Fruit fly (Drosophila melanogaster) whole organism, prepupa: ENCODE data around the gene Smg5.

ENCODE experiments used
- CG10631 ChIP-seq: fragments of 200-800 bp; sonication (Bioruptor generic); optimal IDR thresholded peaks from 2 replicates; lab custom pipeline; 2016; ENCODE audit warnings: missing biosample characterization, missing genetic modification characterization
- CG11294 ChIP-seq: fragments of 200-800 bp; sonication (Bioruptor generic); IDR thresholded peaks from 2 replicates; pipeline ENCODE4 v1.3.6; 2022; ENCODE audit warnings: missing biosample characterization, missing genetic modification characterization
- CG11762 ChIP-seq: fragments of 200-800 bp; sonication (Bioruptor generic); optimal IDR thresholded peaks from 3 replicates; lab custom pipeline; 2016; ENCODE audit warnings: missing biosample characterization, missing genetic modification characterization; ENCODE audit not compliant: insufficient read depth
- CG11902 ChIP-seq: fragments of 200-800 bp; sonication (Bioruptor generic); optimal IDR thresholded peaks from 3 replicates; lab custom pipeline; 2016; ENCODE audit warnings: missing biosample characterization, missing genetic modification characterization
- CG1621 ChIP-seq: fragments of 200-800 bp; sonication (Bioruptor generic); optimal IDR thresholded peaks from 3 replicates; lab custom pipeline; 2018; ENCODE audit warnings: missing biosample characterization, mild to moderate bottlenecking, missing genetic modification characterization
- CG16779 ChIP-seq: fragments of 200-800 bp; sonication (Bioruptor generic); optimal IDR thresholded peaks from 3 replicates; lab custom pipeline; 2017; ENCODE audit warnings: missing biosample characterization, mild to moderate bottlenecking, missing genetic modification characterization
- CG3032 ChIP-seq: fragments of 200-800 bp; optimal IDR thresholded peaks from 2 replicates; lab custom pipeline; 2019; ENCODE audit warnings: missing biosample characterization, mild to moderate bottlenecking, missing genetic modification characterization, moderate library complexity
- CG31627 ChIP-seq: fragments of 200-800 bp; sonication (Bioruptor generic); optimal IDR thresholded peaks from 3 replicates; lab custom pipeline; 2016; ENCODE audit warnings: missing biosample characterization, missing genetic modification characterization
- CG32006 ChIP-seq: fragments of 200-800 bp; sonication (Bioruptor generic); optimal IDR thresholded peaks from 3 replicates; lab custom pipeline; 2017; ENCODE audit warnings: missing biosample characterization, mild to moderate bottlenecking, missing genetic modification characterization
- CG34406 ChIP-seq: fragments of 200-800 bp; sonication (Bioruptor generic); optimal IDR thresholded peaks from 3 replicates; lab custom pipeline; 2016; ENCODE audit warnings: missing biosample characterization, missing genetic modification characterization
- CG3919 ChIP-seq: fragments of 200-800 bp; sonication (Bioruptor generic); optimal IDR thresholded peaks from 3 replicates; lab custom pipeline; 2016; ENCODE audit warnings: missing biosample characterization, missing genetic modification characterization
- CG4318 ChIP-seq: fragments of 200-800 bp; sonication (Bioruptor generic); optimal IDR thresholded peaks from 3 replicates; lab custom pipeline; 2017; ENCODE audit warnings: missing biosample characterization, mild to moderate bottlenecking, missing genetic modification characterization
- CG6276 ChIP-seq: fragments of 200-800 bp; sonication (Bioruptor generic); optimal IDR thresholded peaks from 2 replicates; lab custom pipeline; 2017; ENCODE audit warnings: missing biosample characterization, mild to moderate bottlenecking, missing genetic modification characterization
- CG6792 ChIP-seq: fragments of 200-800 bp; sonication (Bioruptor generic); optimal IDR thresholded peaks from 3 replicates; lab custom pipeline; 2016; ENCODE audit warnings: missing biosample characterization, missing genetic modification characterization
- CG6808 ChIP-seq: fragments of 200-800 bp; sonication (Bioruptor generic); optimal IDR thresholded peaks from 3 replicates; lab custom pipeline; 2017; ENCODE audit warnings: missing biosample characterization, missing genetic modification characterization, mild to moderate bottlenecking, moderate library complexity, missing genetic modification reagents
- CG6854 ChIP-seq: fragments of 200-800 bp; sonication (Bioruptor generic); optimal IDR thresholded peaks from 2 replicates; lab custom pipeline; 2017; ENCODE audit warnings: missing biosample characterization, mild to moderate bottlenecking, missing genetic modification characterization
- CG7368 ChIP-seq: fragments of 200-800 bp; sonication (Bioruptor generic); optimal IDR thresholded peaks from 3 replicates; lab custom pipeline; 2016; ENCODE audit warnings: missing biosample characterization, missing genetic modification characterization
- CG8119 ChIP-seq: fragments of 200-800 bp; sonication (Bioruptor generic); IDR thresholded peaks from 3 replicates; pipeline ENCODE4 v1.3.6; 2022; ENCODE audit warnings: missing biosample characterization, missing genetic modification characterization
- CG8319 ChIP-seq: fragments of 200-800 bp; sonication (Bioruptor generic); optimal IDR thresholded peaks from 3 replicates; lab custom pipeline; 2016; ENCODE audit warnings: missing biosample characterization, missing genetic modification characterization
- CG8632 ChIP-seq: fragments of 200-800 bp; sonication (Bioruptor generic); optimal IDR thresholded peaks from 3 replicates; lab custom pipeline; 2016; ENCODE audit warnings: missing biosample characterization, missing genetic modification characterization
- Eip75B ChIP-seq: fragments of 200-800 bp; sonication (Bioruptor generic); optimal IDR thresholded peaks from 3 replicates; lab custom pipeline; 2016; ENCODE audit warnings: missing biosample characterization, missing genetic modification characterization
- Eip78C ChIP-seq: fragments of 200-800 bp; sonication (Bioruptor generic); peaks from one replicate; lab custom pipeline; 2016; ENCODE audit warnings: missing biosample characterization, missing genetic modification characterization
- Eip93F ChIP-seq: fragments of 200-800 bp; sonication (Bioruptor generic); optimal IDR thresholded peaks from 2 replicates; lab custom pipeline; 2016; ENCODE audit warnings: missing biosample characterization, mild to moderate bottlenecking, missing genetic modification characterization
- Ets21C ChIP-seq: fragments of 200-800 bp; sonication (Bioruptor generic); optimal IDR thresholded peaks from 3 replicates; lab custom pipeline; 2016; ENCODE audit warnings: missing biosample characterization, missing genetic modification characterization
- Ets96B ChIP-seq: fragments of 200-800 bp; optimal IDR thresholded peaks from 2 replicates; lab custom pipeline; 2019; ENCODE audit warnings: missing biosample characterization, mild to moderate bottlenecking, missing genetic modification characterization, moderate library complexity
- Gug ChIP-seq: fragments of 200-800 bp; sonication (Bioruptor generic); IDR thresholded peaks from 2 replicates; pipeline ENCODE4 v1.3.6; 2022; ENCODE audit warnings: missing biosample characterization, missing genetic modification characterization
- Hr38 ChIP-seq: sonication (Bioruptor generic); optimal IDR thresholded peaks from 2 replicates; lab custom pipeline; 2016; ENCODE audit warnings: missing biosample characterization, missing genetic modification characterization
- Hr39 ChIP-seq: fragments of 200-800 bp; sonication (Bioruptor generic); optimal IDR thresholded peaks from 2 replicates; lab custom pipeline; 2016; ENCODE audit warnings: missing biosample characterization, missing genetic modification characterization
- Hr4 ChIP-seq: fragments of 200-800 bp; sonication (Bioruptor generic); optimal IDR thresholded peaks from 3 replicates; lab custom pipeline; 2016; ENCODE audit warnings: missing biosample characterization, missing genetic modification characterization
- Lpt ChIP-seq: fragments of 200-800 bp; sonication (Bioruptor generic); optimal IDR thresholded peaks from 3 replicates; lab custom pipeline; 2016; ENCODE audit warnings: missing biosample characterization, missing genetic modification characterization
- Met ChIP-seq: fragments of 200-800 bp; sonication (Bioruptor generic); optimal IDR thresholded peaks from 3 replicates; lab custom pipeline; 2016; ENCODE audit warnings: missing biosample characterization, missing genetic modification characterization
- Smox ChIP-seq: fragments of 200-800 bp; sonication (Bioruptor generic); optimal IDR thresholded peaks from 3 replicates; lab custom pipeline; 2016; ENCODE audit warnings: missing biosample characterization, missing genetic modification characterization
- Sox14 ChIP-seq: fragments of 200-800 bp; sonication (Bioruptor generic); optimal IDR thresholded peaks from 3 replicates; lab custom pipeline; 2016; ENCODE audit warnings: missing biosample characterization, missing genetic modification characterization
- Sox15 ChIP-seq: fragments of 200-800 bp; sonication (Bioruptor generic); optimal IDR thresholded peaks from 3 replicates; lab custom pipeline; 2016; ENCODE audit warnings: missing biosample characterization, missing genetic modification characterization
- achi ChIP-seq: fragments of 200-800 bp; sonication (Bioruptor generic); optimal IDR thresholded peaks from 3 replicates; lab custom pipeline; 2016; ENCODE audit warnings: missing biosample characterization, missing genetic modification characterization
- acj6 ChIP-seq: fragments of 200-800 bp; sonication (Bioruptor generic); optimal IDR thresholded peaks from 3 replicates; lab custom pipeline; 2016; ENCODE audit warnings: missing biosample characterization, missing genetic modification characterization
- cyc ChIP-seq: fragments of 200-800 bp; sonication (Bioruptor generic); optimal IDR thresholded peaks from 3 replicates; lab custom pipeline; 2016; ENCODE audit warnings: missing biosample characterization, missing genetic modification characterization
- dac ChIP-seq: fragments of 200-800 bp; sonication (Bioruptor generic); optimal IDR thresholded peaks from 2 replicates; lab custom pipeline; 2017; ENCODE audit warnings: missing biosample characterization, mild to moderate bottlenecking, missing genetic modification characterization
- dsx ChIP-seq: fragments of 200-800 bp; optimal IDR thresholded peaks from 3 replicates; lab custom pipeline; 2019; ENCODE audit warnings: missing biosample characterization, mild to moderate bottlenecking, missing genetic modification characterization, moderate library complexity; ENCODE audit not compliant: poor library complexity, severe bottlenecking
- eg ChIP-seq: fragments of 200-800 bp; sonication (Bioruptor generic); IDR thresholded peaks from 3 replicates; pipeline ENCODE4 v1.3.6; 2022; ENCODE audit warnings: missing biosample characterization, missing genetic modification characterization
- fd59A ChIP-seq: fragments of 200-800 bp; sonication (Bioruptor generic); optimal IDR thresholded peaks from 2 replicates; lab custom pipeline; 2017; ENCODE audit warnings: missing biosample characterization, mild to moderate bottlenecking, missing genetic modification characterization, missing genetic modification reagents
- fd85E ChIP-seq: fragments of 200-800 bp; sonication (Bioruptor generic); optimal IDR thresholded peaks from 3 replicates; lab custom pipeline; 2016; ENCODE audit warnings: missing biosample characterization, missing genetic modification characterization
- fkh ChIP-seq: fragments of 200-800 bp; sonication (Bioruptor generic); optimal IDR thresholded peaks from 3 replicates; lab custom pipeline; 2017; ENCODE audit warnings: missing biosample characterization, mild to moderate bottlenecking, missing genetic modification characterization, moderate library complexity
- lz ChIP-seq: fragments of 200-800 bp; sonication (Bioruptor generic); optimal IDR thresholded peaks from 3 replicates; lab custom pipeline; 2016; ENCODE audit warnings: missing biosample characterization, missing genetic modification characterization
- net ChIP-seq: fragments of 200-800 bp; sonication (Bioruptor generic); optimal IDR thresholded peaks from 3 replicates; lab custom pipeline; 2016; ENCODE audit warnings: missing biosample characterization, missing genetic modification characterization
- pdm3 ChIP-seq: fragments of 200-800 bp; sonication (Bioruptor generic); optimal IDR thresholded peaks from 3 replicates; lab custom pipeline; 2016; ENCODE audit warnings: missing biosample characterization, missing genetic modification characterization
- salr ChIP-seq, 2 experiments: fragments of 200-800 bp; sonication (Bioruptor generic); optimal IDR thresholded peaks; 3 replicates each; lab custom pipeline; 2016 to 2018; ENCODE audit warnings: missing biosample characterization in 2 of 2, missing genetic modification characterization in 2 of 2, mild to moderate bottlenecking in 1 of 2
- spab ChIP-seq: fragments of 200-800 bp; sonication (Bioruptor generic); optimal IDR thresholded peaks from 2 replicates; lab custom pipeline; 2017; ENCODE audit warnings: missing biosample characterization, mild to moderate bottlenecking, missing genetic modification characterization, missing genetic modification reagents
- ss ChIP-seq, 2 experiments: fragments of 200-800 bp; sonication (Bioruptor generic); optimal IDR thresholded peaks; 2 replicates in 1 of 2; 3 replicates in 1 of 2; lab custom pipeline; 2017 to 2018; ENCODE audit warnings: mild to moderate bottlenecking in 2 of 2, missing biosample characterization in 2 of 2, missing genetic modification characterization in 2 of 2, moderate library complexity in 1 of 2
- svp ChIP-seq: fragments of 200-800 bp; sonication (Bioruptor generic); peaks from one replicate; lab custom pipeline; 2016; ENCODE audit warnings: missing biosample characterization, missing genetic modification characterization
- topi ChIP-seq: fragments of 200-800 bp; sonication (Bioruptor generic); optimal IDR thresholded peaks from 3 replicates; lab custom pipeline; 2016; ENCODE audit warnings: missing biosample characterization, missing genetic modification characterization
- vri ChIP-seq: fragments of 200-800 bp; sonication (Bioruptor generic); optimal IDR thresholded peaks from 3 replicates; lab custom pipeline; 2016; ENCODE audit warnings: missing biosample characterization, mild to moderate bottlenecking, missing genetic modification characterization

Gene Smg5

dm6 chr2L:13884678-13885303 lies 19.7 kb downstream of the Smg5 start:
- TF ChIP-seq Smox (GFP tag; lab: Kevin White, UChicago) (peak; percentile 31), CG31627 (GFP tag; lab: Kevin White, UChicago) (peak; percentile 37), CG6854 (no peak), salr (GFP tag; optimal IDR thresholded peaks at IDR 0.05; lab: Kevin White, UChicago) (peak in 1 of 2 experiments; percentile 5), CG6276 (GFP tag; lab: Kevin White, UChicago) (peak; percentile 10), CG34406 (GFP tag; lab: Kevin White, UChicago) (peak; percentile 33), CG16779 (tag; lab: Kevin White, UChicago) (no peak), svp (peak; percentile 88), Met (GFP tag; lab: Kevin White, UChicago) (peak; percentile 58), Ets21C (GFP tag; lab: Kevin White, UChicago) (peak; percentile 17), CG3032 (tag; lab: Kevin White, UChicago) (peak; percentile 43), CG8319 (GFP tag; lab: Kevin White, UChicago) (peak; percentile 13), Hr38 (GFP tag; lab: Kevin White, UChicago) (no peak), CG11762 (GFP tag; lab: Kevin White, UChicago) (no peak), CG6808 (GFP tag; lab: Kevin White, UChicago) (peak; percentile 63), Eip93F (GFP tag; lab: Kevin White, UChicago) (no peak), achi (GFP tag; lab: Kevin White, UChicago) (no peak), fd85E (GFP tag; lab: Kevin White, UChicago) (no peak), CG4318 (GFP tag; lab: Kevin White, UChicago) (no peak), CG8632 (GFP tag; lab: Kevin White, UChicago) (peak; percentile 15), spab (GFP tag; lab: Kevin White, UChicago) (peak; percentile 30), dac (GFP tag; lab: Kevin White, UChicago) (no peak), Sox14 (GFP tag; lab: Kevin White, UChicago) (no peak), pdm3 (GFP tag; lab: Kevin White, UChicago) (peak; percentile 2), lz (GFP tag; lab: Kevin White, UChicago) (peak; percentile 35), cyc (GFP tag; lab: Kevin White, UChicago) (peak; percentile 45), CG1621 (tag; lab: Kevin White, UChicago) (no peak), CG32006 (GFP tag; lab: Kevin White, UChicago) (peak; percentile 12), CG11902 (GFP tag; lab: Kevin White, UChicago) (no peak), fd59A (GFP tag; lab: Kevin White, UChicago) (peak; percentile 37), CG7368 (GFP tag; lab: Kevin White, UChicago) (no peak), Gug (GFP tag; lab: Robert Waterston, UW) (no peak), acj6 (GFP tag; lab: Kevin White, UChicago) (no peak), CG11294 (GFP tag; lab: Robert Waterston, UW) (no peak), Ets96B (tag; lab: Kevin White, UChicago) (peak; percentile 15), CG10631 (GFP tag; lab: Kevin White, UChicago) (no peak), Eip75B (GFP tag; lab: Kevin White, UChicago) (no peak), dsx (GFP tag; lab: Kevin White, UChicago) (no peak), CG6792 (GFP tag; lab: Kevin White, UChicago) (peak; percentile 36), CG3919 (peak; percentile 46), eg (no peak), ss (GFP tag; optimal IDR thresholded peaks at IDR 0.05; lab: Kevin White, UChicago) (peak; percentile 1 to 57), Eip78C (GFP tag; lab: Kevin White, UChicago) (peak; percentile 90), vri (GFP tag; lab: Kevin White, UChicago) (no peak), net (GFP tag; lab: Kevin White, UChicago) (no peak), Sox15 (no peak), fkh (no peak), Lpt (GFP tag; lab: Kevin White, UChicago) (no peak), Hr39 (GFP tag; lab: Kevin White, UChicago) (peak; percentile 24), Hr4 (no peak), topi (GFP tag; lab: Kevin White, UChicago) (peak; percentile 58), CG8119 (GFP tag; lab: Robert Waterston, UW) (no peak)
